Fruit fly (Drosophila melanogaster) whole organism, pupa: Measurements from ENCODE around the gene CG4456.
A peak's percentile ranks its signal among the peaks of the same experiment; 100 is the strongest.

ENCODE experiments used
- CG10348 ChIP-seq: fragments of 200-800 bp; sonication (Bioruptor generic); IDR thresholded peaks from 2 replicates; pipeline ENCODE4 v1.3.6; 2022; ENCODE audit warnings: missing biosample characterization, missing genetic modification characterization
- CG12605 ChIP-seq: fragments of 200-800 bp; sonication (Bioruptor generic); IDR thresholded peaks from 2 replicates; pipeline ENCODE4 v1.3.6; 2022; ENCODE audit warnings: missing biosample characterization, missing genetic modification characterization
- CG13204 ChIP-seq: fragments of 200-800 bp; sonication (Bioruptor generic); optimal IDR thresholded peaks from 2 replicates; lab custom pipeline; 2018; ENCODE audit warnings: missing biosample characterization, mild to moderate bottlenecking, missing genetic modification characterization, moderate library complexity
- CG14655 ChIP-seq: fragments of 200-800 bp; sonication (Bioruptor generic); optimal IDR thresholded peaks from 3 replicates; lab custom pipeline; 2017; ENCODE audit warnings: mild to moderate bottlenecking, missing biosample characterization, missing genetic modification reagents, missing genetic modification characterization
- CG15710 ChIP-seq: fragments of 200-800 bp; sonication (Bioruptor generic); optimal IDR thresholded peaks from 2 replicates; lab custom pipeline; 2018; ENCODE audit warnings: missing biosample characterization, mild to moderate bottlenecking, missing genetic modification characterization, moderate library complexity
- CG17806 ChIP-seq: fragments of 200-800 bp; sonication (Bioruptor generic); optimal IDR thresholded peaks from 2 replicates; lab custom pipeline; 2018; ENCODE audit warnings: missing biosample characterization, mild to moderate bottlenecking, missing genetic modification characterization, moderate library complexity
- CG32121 ChIP-seq: fragments of 200-800 bp; sonication (Bioruptor generic); IDR thresholded peaks from 2 replicates; pipeline ENCODE4 v1.3.6; 2022; ENCODE audit warnings: missing biosample characterization, missing genetic modification characterization
- CG34367 ChIP-seq: fragments of 200-800 bp; sonication (Bioruptor generic); optimal IDR thresholded peaks from 2 replicates; lab custom pipeline; 2018; ENCODE audit warnings: missing biosample characterization, mild to moderate bottlenecking, missing genetic modification characterization
- CG4496 ChIP-seq: fragments of 200-800 bp; sonication (Bioruptor generic); IDR thresholded peaks from 3 replicates; pipeline ENCODE4 v1.3.6; 2022; ENCODE audit warnings: missing biosample characterization, missing genetic modification characterization
- CG8159 ChIP-seq: fragments of 200-800 bp; sonication (Bioruptor generic); optimal IDR thresholded peaks from 3 replicates; lab custom pipeline; 2018; ENCODE audit warnings: missing biosample characterization, mild to moderate bottlenecking, missing genetic modification characterization, moderate library complexity
- CG8301 ChIP-seq: fragments of 200-800 bp; sonication (Bioruptor generic); optimal IDR thresholded peaks from 2 replicates; lab custom pipeline; 2018; ENCODE audit warnings: missing biosample characterization, mild to moderate bottlenecking, missing genetic modification characterization
- CG9948 ChIP-seq: fragments of 200-800 bp; sonication (Bioruptor generic); optimal IDR thresholded peaks from 2 replicates; lab custom pipeline; 2018; ENCODE audit warnings: missing biosample characterization, mild to moderate bottlenecking, missing genetic modification characterization, moderate library complexity
- D1 ChIP-seq: fragments of 200-800 bp; sonication (Bioruptor generic); optimal IDR thresholded peaks from 2 replicates; lab custom pipeline; 2018; ENCODE audit warnings: missing biosample characterization, mild to moderate bottlenecking, missing genetic modification characterization, moderate library complexity
- EcR ChIP-seq: fragments of 200-800 bp; sonication (Bioruptor generic); optimal IDR thresholded peaks from 3 replicates; lab custom pipeline; 2019; ENCODE audit warnings: missing biosample characterization, missing genetic modification characterization, mild to moderate bottlenecking, moderate library complexity, missing genetic modification reagents
- Ets98B ChIP-seq: fragments of 200-800 bp; sonication (Bioruptor generic); IDR thresholded peaks from 2 replicates; pipeline ENCODE4 v1.3.6; 2022; ENCODE audit warnings: missing biosample characterization, missing genetic modification characterization
- Pif1A ChIP-seq: fragments of 200-800 bp; sonication (Bioruptor generic); optimal IDR thresholded peaks from 3 replicates; lab custom pipeline; 2016; ENCODE audit warnings: missing biosample characterization, missing genetic modification characterization
- Pif1B ChIP-seq: fragments of 200-800 bp; sonication (Bioruptor generic); optimal IDR thresholded peaks from 3 replicates; lab custom pipeline; 2016; ENCODE audit warnings: missing biosample characterization, missing genetic modification characterization
- Snoo ChIP-seq: fragments of 200-800 bp; sonication (Bioruptor generic); optimal IDR thresholded peaks from 3 replicates; lab custom pipeline; 2017; ENCODE audit warnings: missing biosample characterization, mild to moderate bottlenecking, missing genetic modification characterization, inconsistent platforms
- fd96Ca ChIP-seq: fragments of 200-800 bp; sonication (Bioruptor generic); IDR thresholded peaks from 3 replicates; pipeline ENCODE4 v1.3.6; 2022; ENCODE audit warnings: missing biosample characterization, missing genetic modification characterization
- gl ChIP-seq: fragments of 200-800 bp; sonication (Bioruptor generic); optimal IDR thresholded peaks from 2 replicates; lab custom pipeline; 2018; ENCODE audit warnings: missing biosample characterization, mild to moderate bottlenecking, missing genetic modification characterization
- rn ChIP-seq: fragments of 200-800 bp; sonication (Bioruptor generic); IDR thresholded peaks from 2 replicates; pipeline ENCODE4 v1.3.6; 2022; ENCODE audit warnings: missing biosample characterization, missing genetic modification characterization

The CG4456 gene

dm6 chr3L:9355555-9355954 lies 17.0 kb upstream of the CG4456 start:
- TF ChIP-seq Pif1B (no peak), CG9948 (tag; lab: Kevin White, UChicago) (no peak), CG10348 (GFP tag; lab: Robert Waterston, UW) (no peak), CG32121 (GFP tag; lab: Robert Waterston, UW) (no peak), Pif1A (GFP tag; lab: Kevin White, UChicago) (no peak), EcR (GFP tag; lab: Kevin White, UChicago) (no peak), CG17806 (tag; lab: Kevin White, UChicago) (no peak)

DNA sequence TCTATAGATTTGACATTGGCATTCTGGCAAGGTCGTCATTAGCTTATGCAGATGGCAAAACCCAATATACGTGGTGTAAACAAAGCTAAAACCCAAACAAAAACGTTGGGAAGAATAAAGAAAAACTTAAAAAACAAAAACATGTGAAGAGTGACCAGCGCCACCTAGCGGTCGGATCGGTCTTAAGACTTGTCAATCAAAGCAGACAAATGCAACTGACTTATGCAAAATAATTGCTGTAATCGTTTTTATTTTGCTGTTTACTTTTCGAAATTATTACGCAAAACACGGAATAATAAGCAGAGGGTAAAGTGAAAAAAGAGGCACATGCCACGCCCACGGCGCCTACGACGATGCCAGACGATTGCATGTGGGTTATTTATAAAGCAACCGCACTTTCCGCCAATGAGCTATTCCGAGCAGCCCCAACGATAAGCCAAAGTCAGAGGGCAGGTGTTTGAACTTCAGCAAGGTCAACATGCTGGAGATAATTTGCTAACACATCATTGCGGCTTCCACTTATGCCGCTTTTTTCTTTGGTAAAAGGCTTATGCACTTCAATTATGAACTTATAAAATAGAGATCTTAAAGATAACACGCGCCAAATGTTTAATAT lies 16.3 kb upstream of the CG4456 start:
- TF ChIP-seq gl (tag; lab: Kevin White, UChicago): no peak
- peak; percentile 65 for TF ChIP-seq EcR (GFP tag; lab: Kevin White, UChicago)

DNA sequence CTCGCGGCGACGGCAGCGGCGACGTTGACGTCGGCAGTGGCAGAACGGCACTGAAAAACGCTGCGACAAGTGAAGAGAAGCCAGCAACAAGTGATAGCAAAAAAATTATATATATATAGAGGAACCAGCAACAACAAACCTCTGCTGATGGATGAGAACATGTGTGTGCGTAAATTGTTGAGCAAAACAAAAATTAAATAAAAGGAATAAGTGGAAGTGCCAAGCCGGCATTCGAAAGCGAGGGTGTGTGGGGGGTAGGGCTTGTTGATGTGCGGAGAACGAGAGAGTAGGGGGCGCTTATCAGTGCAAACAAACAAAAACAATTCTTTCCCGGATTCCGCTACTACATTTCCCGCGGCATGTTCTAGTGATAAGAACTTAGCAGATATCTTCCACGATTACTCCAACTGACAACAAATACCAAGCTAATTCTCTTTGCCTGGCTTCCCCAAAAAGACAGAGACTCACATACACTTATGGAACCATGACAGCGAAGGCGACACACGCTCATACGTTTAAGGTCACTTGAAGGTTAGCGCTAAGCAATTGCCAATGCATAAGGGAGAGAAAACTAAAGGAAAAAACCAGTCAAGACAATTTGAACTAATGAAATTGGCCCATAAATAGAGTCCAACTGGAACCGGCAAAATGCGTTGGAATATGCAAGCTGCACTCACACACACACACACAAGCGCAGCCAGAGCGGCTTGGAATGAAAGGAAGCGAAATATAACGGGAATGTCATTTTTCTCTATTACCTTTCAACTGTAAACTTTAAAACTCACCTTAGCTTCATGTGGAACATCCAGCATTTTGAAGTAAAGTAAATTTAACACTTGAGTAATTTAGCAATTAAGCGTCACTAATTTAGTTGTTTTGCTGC lies 14.5 kb upstream of the CG4456 start:
- TF ChIP-seq CG10348 (GFP tag; lab: Robert Waterston, UW): no peak
- TF ChIP-seq D1 (tag; lab: Kevin White, UChicago): no peak
- TF ChIP-seq fd96Ca: no peak
- TF ChIP-seq Pif1B: peak; percentile 51
- peak; percentile 71 for TF ChIP-seq CG14655
- no peak for TF ChIP-seq Snoo (tag; lab: Kevin White, UChicago)
- peak; percentile 65 for TF ChIP-seq CG4496 (GFP tag; lab: Robert Waterston, UW)
- peak; percentile 18 for TF ChIP-seq Pif1A (GFP tag; lab: Kevin White, UChicago)
- no peak for TF ChIP-seq CG13204 (GFP tag; lab: Kevin White, UChicago)
- peak; percentile 31 for TF ChIP-seq CG8159 (tag; lab: Kevin White, UChicago)
- peak; percentile 51; the same call in 1 of the 2 replicates for TF ChIP-seq CG32121 (GFP tag; lab: Robert Waterston, UW)
- TF ChIP-seq CG34367 (tag; lab: Kevin White, UChicago): peak; percentile 21
- TF ChIP-seq CG12605: peak; percentile 72
- TF ChIP-seq CG9948 (tag; lab: Kevin White, UChicago): peak; percentile 11
- peak; percentile 75 for TF ChIP-seq gl (tag; lab: Kevin White, UChicago)
- TF ChIP-seq CG17806 (tag; lab: Kevin White, UChicago): peak; percentile 31
- TF ChIP-seq CG15710 (tag; lab: Kevin White, UChicago): peak; percentile 52
- peak; percentile 30 for TF ChIP-seq CG8301 (tag; lab: Kevin White, UChicago)
- TF ChIP-seq EcR (GFP tag; lab: Kevin White, UChicago): no peak
- peak; percentile 53 for TF ChIP-seq Ets98B (GFP tag; lab: Robert Waterston, UW)
- no peak for TF ChIP-seq rn (GFP tag; lab: Robert Waterston, UW)
- TF ChIP-seq, all 21 proteins: peak for 14

- no peak for TF ChIP-seq CG14655
- no peak for TF ChIP-seq CG13204 (GFP tag; lab: Kevin White, UChicago)
- peak; percentile 17 for TF ChIP-seq CG8301 (tag; lab: Kevin White, UChicago)
- peak; percentile 27 for TF ChIP-seq Pif1A (GFP tag; lab: Kevin White, UChicago)
- TF ChIP-seq Pif1B: peak; percentile 47
- peak; percentile 21 for TF ChIP-seq gl (tag; lab: Kevin White, UChicago)
- peak; percentile 68; the same call in 2 of the 3 replicates for TF ChIP-seq CG4496 (GFP tag; lab: Robert Waterston, UW)
- TF ChIP-seq CG12605: peak; percentile 55; the same call in 1 of the 2 replicates
- no peak for TF ChIP-seq Snoo (tag; lab: Kevin White, UChicago)
- TF ChIP-seq D1 (tag; lab: Kevin White, UChicago): no peak
- peak; percentile 4 for TF ChIP-seq CG17806 (tag; lab: Kevin White, UChicago)
- TF ChIP-seq Ets98B (GFP tag; lab: Robert Waterston, UW): peak; percentile 68
- peak; percentile 56 for TF ChIP-seq CG32121 (GFP tag; lab: Robert Waterston, UW)
- TF ChIP-seq CG8159 (tag; lab: Kevin White, UChicago): no peak
- peak; percentile 73 for TF ChIP-seq fd96Ca
- TF ChIP-seq CG15710 (tag; lab: Kevin White, UChicago): peak; percentile 3
These were observed 13.8 kb upstream of the CG4456 start, which contains the start of the genes UGP and Svip for dm6 chr3L:9358713-9359040. Gene UGP (minus strand): TSS chr3L:9358935. Gene Svip (plus strand): TSS chr3L:9358999.

DNA sequence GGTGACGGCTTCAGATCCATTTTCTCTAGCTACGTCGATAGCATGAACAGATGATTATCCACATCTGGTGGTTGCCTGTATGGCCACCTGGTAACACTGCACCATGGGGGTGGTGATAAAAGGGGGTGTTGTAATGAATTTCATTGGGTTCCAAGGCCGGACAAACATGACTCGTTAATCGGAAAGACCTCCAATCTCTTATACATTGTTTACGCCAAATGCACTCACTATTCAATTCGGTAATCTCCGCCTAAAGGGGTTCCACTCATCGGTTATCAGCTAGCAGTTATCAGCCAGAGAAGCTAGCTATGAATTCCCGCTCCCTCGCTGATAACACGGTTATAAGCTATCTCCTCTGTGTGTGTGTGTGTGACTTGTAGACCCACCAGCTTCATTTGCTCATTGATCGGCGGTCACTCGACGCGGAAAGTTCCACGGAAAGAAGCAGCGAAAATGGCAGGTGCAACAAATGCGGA lies 12.3 kb upstream of the CG4456 start, which contains the start of gene Pdxk:
Pdxk (plus strand) TSS at position 100 of the 476 bp plus-strand sequence.
- TF ChIP-seq CG8159 (tag; lab: Kevin White, UChicago) (no peak), gl (tag; lab: Kevin White, UChicago) (peak; percentile 38), D1 (tag; lab: Kevin White, UChicago) (no peak), CG9948 (tag; lab: Kevin White, UChicago) (no peak), fd96Ca (no peak), CG12605 (no peak), CG13204 (GFP tag; lab: Kevin White, UChicago) (peak; percentile 13), CG10348 (GFP tag; lab: Robert Waterston, UW) (no peak), CG17806 (tag; lab: Kevin White, UChicago) (no peak), Pif1A (GFP tag; lab: Kevin White, UChicago) (no peak), CG34367 (tag; lab: Kevin White, UChicago) (no peak), rn (GFP tag; lab: Robert Waterston, UW) (no peak), CG4496 (GFP tag; lab: Robert Waterston, UW) (peak; percentile 28; the same call in 1 of the 3 replicates), CG32121 (GFP tag; lab: Robert Waterston, UW) (0 out of 2 replicates have a peak, but pooled peaks have one; percentile 31), EcR (GFP tag; lab: Kevin White, UChicago) (peak; percentile 66), CG14655 (no peak), CG8301 (tag; lab: Kevin White, UChicago) (no peak), CG15710 (tag; lab: Kevin White, UChicago) (no peak), Ets98B (GFP tag; lab: Robert Waterston, UW) (peak; percentile 26; the same call in 1 of the 2 replicates), Snoo (tag; lab: Kevin White, UChicago) (peak; percentile 2), Pif1B (no peak)
